Worm (Caenorhabditis elegans) whole organism, mixed stage, embryonic: ENCODE data around the gene F55G7.4.

ENCODE experiments used
- ham-2 ChIP-seq: fragments of 200-800 bp; sonication (Bioruptor generic); optimal IDR thresholded peaks from 2 replicates; lab custom pipeline; 2018; ENCODE audit warnings: mild to moderate bottlenecking, missing genetic modification characterization, missing compliant biosample characterization
- mep-1 ChIP-seq: fragments of 150-350 bp; optimal IDR thresholded peaks from 2 replicates; lab custom pipeline; 2017; ENCODE audit warnings: missing biosample characterization, missing genetic modification reagents, missing genetic modification characterization, inconsistent platforms

DNA sequence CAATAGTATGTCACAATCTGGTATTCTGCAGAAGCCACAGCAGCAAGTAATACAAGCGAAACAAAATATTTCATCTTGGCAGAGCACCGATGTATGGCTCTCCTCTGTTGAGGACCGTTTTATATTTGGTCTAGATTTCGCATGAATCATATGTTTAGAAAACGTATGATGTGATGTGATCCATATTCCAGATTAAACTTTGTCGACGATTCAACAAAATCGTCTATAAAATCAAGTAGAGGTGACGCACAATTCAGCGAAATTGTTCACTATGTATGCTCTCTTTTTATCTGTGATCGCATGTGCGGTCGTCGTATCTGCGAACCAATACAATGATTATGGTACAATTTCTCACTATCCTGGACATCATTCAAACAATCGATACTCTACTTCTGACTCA is 47.8 kb upstream of the F55G7.4 start, which contains the start of the genes Y62H9A.3 and Y62H9A.4:
- TF ChIP-seq mep-1 (tag; lab: Kevin White, UChicago) (no peak), ham-2 (no peak)
